Worm (Caenorhabditis elegans) whole organism, L3 larva: ENCODE results near the gene nuo-3.

Experiments
- ceh-9 ChIP-seq: sonication (generic microtip); optimal IDR thresholded peaks from 2 replicates; lab custom pipeline; 2018; ENCODE audit warnings: missing biosample characterization, missing genetic modification characterization
- mdl-1 ChIP-seq: fragments of 150-350 bp; optimal IDR thresholded peaks from 2 replicates; lab custom pipeline; 2014; ENCODE audit warnings: missing biosample characterization, missing genetic modification characterization
- nhr-12 ChIP-seq: fragments of 150-350 bp; optimal IDR thresholded peaks from 2 replicates; lab custom pipeline; 2014; ENCODE audit warnings: missing biosample characterization, missing genetic modification characterization
- nhr-237 ChIP-seq: fragments of 150-350 bp; optimal IDR thresholded peaks from 2 replicates; lab custom pipeline; 2014; ENCODE audit warnings: missing biosample characterization, missing genetic modification characterization
- nhr-67 ChIP-seq: fragments of 150-350 bp; optimal IDR thresholded peaks from 2 replicates; lab custom pipeline; 2014; ENCODE audit warnings: missing biosample characterization, missing genetic modification characterization
- nhr-76 ChIP-seq: fragments of 150-350 bp; sonication (generic microtip); optimal IDR thresholded peaks from 5 replicates; lab custom pipeline; 2014; ENCODE audit warnings: missing biosample characterization, missing genetic modification characterization
- pha-4 ChIP-seq: fragments of 150-350 bp; optimal IDR thresholded peaks from 2 replicates; lab custom pipeline; 2014; ENCODE audit warnings: missing biosample characterization, missing genetic modification reagents, missing genetic modification characterization
- unc-62 ChIP-seq: fragments of 150-350 bp; sonication (generic microtip); optimal IDR thresholded peaks from 4 replicates; lab custom pipeline; 2014; ENCODE audit warnings: missing biosample characterization, missing genetic modification reagents, missing genetic modification characterization
- ztf-11 ChIP-seq: fragments of 150-350 bp; optimal IDR thresholded peaks from 2 replicates; lab custom pipeline; 2014; ENCODE audit warnings: missing biosample characterization, missing genetic modification characterization

ce11 chrIV:14782211-14782610 is 15.1 kb downstream of the nuo-3 start, which contains the start of gene Y57G11C.1130:
- TF ChIP-seq nhr-76 (tag; lab: Kevin White, UChicago) (no peak), pha-4 (tag; lab: Kevin White, UChicago) (no peak), unc-62 (GFP tag; lab: Kevin White, UChicago) (no peak), nhr-67 (tag; lab: Kevin White, UChicago) (no peak), nhr-237 (no peak), ztf-11 (no peak), mdl-1 (no peak), ceh-9 (tag; lab: Kevin White, UChicago) (no peak), nhr-12 (tag; lab: Kevin White, UChicago) (no peak)
